Worm (Caenorhabditis elegans) whole organism, young adult: ENCODE data around the gene cest-4.

Experiments
- B0019.2 ChIP-seq: fragments of 200-800 bp; sonication (Bioruptor generic); conservative IDR thresholded peaks from 2 replicates; pipeline ENCODE4 v1.3.6; 2022; ENCODE audit warnings: missing genetic modification reagents, missing genetic modification characterization, missing compliant biosample characterization
- C06A6.2 ChIP-seq: fragments of 200-800 bp; sonication (Bioruptor generic); conservative IDR thresholded peaks from 2 replicates; pipeline ENCODE4 v1.3.6; 2022; ENCODE audit warnings: missing genetic modification characterization, missing compliant biosample characterization
- C17E4.6 ChIP-seq: fragments of 200-800 bp; sonication (Bioruptor generic); IDR thresholded peaks from 2 replicates; pipeline ENCODE4 v1.3.6; 2022; ENCODE audit warnings: missing genetic modification reagents, missing genetic modification characterization, missing compliant biosample characterization
- F23B12.7 ChIP-seq: sonication (generic microtip); optimal IDR thresholded peaks from 2 replicates; lab custom pipeline; 2017; ENCODE audit warnings: missing genetic modification characterization, mild to moderate bottlenecking, missing compliant biosample characterization, antibody characterized with exemption, moderate library complexity; ENCODE audit not compliant: insufficient read depth
- F37B4.10 ChIP-seq: fragments of 200-800 bp; sonication (Bioruptor generic); IDR thresholded peaks from 2 replicates; pipeline ENCODE4 v1.3.6; 2022; ENCODE audit warnings: missing genetic modification characterization, missing compliant biosample characterization
- F49E8.2 ChIP-seq: sonication (generic microtip); optimal IDR thresholded peaks from 3 replicates; lab custom pipeline; 2017; ENCODE audit warnings: missing genetic modification characterization, mild to moderate bottlenecking, missing compliant biosample characterization, antibody characterized with exemption, moderate library complexity; ENCODE audit not compliant: insufficient read depth
- F55B11.4 ChIP-seq: sonication (generic microtip); optimal IDR thresholded peaks from 2 replicates; lab custom pipeline; 2016; ENCODE audit warnings: missing compliant biosample characterization, missing genetic modification characterization, borderline replicate concordance; ENCODE audit not compliant: insufficient read depth
- K11D2.4 ChIP-seq: fragments of 200-800 bp; sonication (Bioruptor generic); IDR thresholded peaks from 2 replicates; pipeline ENCODE4 v1.3.6; 2022; ENCODE audit warnings: missing genetic modification reagents, missing genetic modification characterization, missing compliant biosample characterization
- Y53F4B.3 ChIP-seq: fragments of 200-800 bp; sonication (Bioruptor generic); IDR thresholded peaks from 2 replicates; pipeline ENCODE4 v1.3.6; 2022; ENCODE audit warnings: missing genetic modification reagents, missing genetic modification characterization, missing compliant biosample characterization
- Y53G8AR.9 ChIP-seq: fragments of 200-800 bp; sonication (Bioruptor generic); conservative IDR thresholded peaks from 2 replicates; pipeline ENCODE4 v1.3.6; 2022; ENCODE audit warnings: missing genetic modification reagents, missing genetic modification characterization, missing compliant biosample characterization
- Y56A3A.18 ChIP-seq: fragments of 200-800 bp; sonication (Bioruptor generic); IDR thresholded peaks from 2 replicates; pipeline ENCODE4 v1.3.6; 2022; ENCODE audit warnings: missing genetic modification reagents, missing genetic modification characterization, missing compliant biosample characterization
- aptf-2 ChIP-seq: fragments of 200-800 bp; sonication (Bioruptor generic); conservative IDR thresholded peaks from 2 replicates; pipeline ENCODE4 v1.3.6; 2022; ENCODE audit warnings: missing genetic modification reagents, missing genetic modification characterization, missing compliant biosample characterization
- bed-1 ChIP-seq: fragments of 200-800 bp; sonication (Bioruptor generic); IDR thresholded peaks from 2 replicates; pipeline ENCODE4 v1.3.6; 2022; ENCODE audit warnings: missing genetic modification reagents, missing genetic modification characterization, missing compliant biosample characterization
- ceh-27 ChIP-seq: fragments of 200-800 bp; sonication (Bioruptor generic); optimal IDR thresholded peaks from 2 replicates; lab custom pipeline; 2018; ENCODE audit warnings: mild to moderate bottlenecking, missing genetic modification characterization, moderate library complexity, missing compliant biosample characterization
- ceh-58 ChIP-seq: fragments of 200-800 bp; sonication (Bioruptor generic); IDR thresholded peaks from 2 replicates; pipeline ENCODE4 v1.3.6; 2022; ENCODE audit warnings: missing genetic modification characterization, missing compliant biosample characterization
- chd-7 ChIP-seq: sonication (generic microtip); optimal IDR thresholded peaks from 2 replicates; lab custom pipeline; 2016; ENCODE audit warnings: mild to moderate bottlenecking, missing genetic modification characterization, moderate library complexity, missing compliant biosample characterization
- egl-44 ChIP-seq: fragments of 200-800 bp; sonication (Bioruptor generic); IDR thresholded peaks from 2 replicates; pipeline ENCODE4 v1.3.6; 2022; ENCODE audit warnings: missing genetic modification reagents, missing genetic modification characterization, missing compliant biosample characterization
- egrh-3 ChIP-seq: fragments of 200-800 bp; sonication (Bioruptor generic); IDR thresholded peaks from 2 replicates; pipeline ENCODE4 v1.3.6; 2022; ENCODE audit warnings: missing genetic modification reagents, missing genetic modification characterization, missing compliant biosample characterization
- ekl-4 ChIP-seq: fragments of 200-800 bp; sonication (Bioruptor generic); IDR thresholded peaks from 2 replicates; pipeline ENCODE4 v1.3.6; 2022; ENCODE audit warnings: missing genetic modification reagents, missing genetic modification characterization, missing compliant biosample characterization
- ets-4 ChIP-seq: fragments of 200-800 bp; sonication (Bioruptor generic); optimal IDR thresholded peaks from 2 replicates; lab custom pipeline; 2018; ENCODE audit warnings: mild to moderate bottlenecking, missing genetic modification characterization, missing compliant biosample characterization
- him-1 ChIP-seq: sonication (generic microtip); optimal IDR thresholded peaks from 2 replicates; lab custom pipeline; 2016; ENCODE audit warnings: missing genotype, missing genetic modification reagents, missing genetic modification characterization, missing compliant biosample characterization
- hlh-12 ChIP-seq: sonication (generic microtip); optimal IDR thresholded peaks from 2 replicates; lab custom pipeline; 2016; ENCODE audit warnings: missing genetic modification characterization, missing compliant biosample characterization
- hsf-1 ChIP-seq: fragments of 200-800 bp; sonication (Bioruptor generic); IDR thresholded peaks from 2 replicates; pipeline ENCODE4 v1.3.6; 2022; ENCODE audit warnings: missing genetic modification reagents, missing genetic modification characterization, missing compliant biosample characterization
- lir-1 ChIP-seq: fragments of 200-800 bp; sonication (Bioruptor generic); conservative IDR thresholded peaks from 2 replicates; pipeline ENCODE4 v1.3.6; 2022; ENCODE audit warnings: missing genetic modification reagents, missing genetic modification characterization, missing compliant biosample characterization
- repo-1 ChIP-seq: sonication (generic microtip); optimal IDR thresholded peaks from 2 replicates; lab custom pipeline; 2017; ENCODE audit warnings: mild to moderate bottlenecking, missing genetic modification characterization, missing compliant biosample characterization
- snpc-1.1 ChIP-seq: sonication (generic microtip); optimal IDR thresholded peaks from 2 replicates; lab custom pipeline; 2017; ENCODE audit warnings: missing genetic modification characterization, mild to moderate bottlenecking, missing compliant biosample characterization, antibody characterized with exemption, moderate library complexity, missing genotype, missing genetic modification reagents; ENCODE audit not compliant: insufficient read depth
- snpc-1.3 ChIP-seq: sonication (generic microtip); optimal IDR thresholded peaks from 2 replicates; lab custom pipeline; 2017; ENCODE audit warnings: missing genetic modification characterization, mild to moderate bottlenecking, missing compliant biosample characterization, antibody characterized with exemption, moderate library complexity, missing genotype, missing genetic modification reagents; ENCODE audit not compliant: insufficient read depth
- snpc-3.4 ChIP-seq: sonication (generic microtip); optimal IDR thresholded peaks from 2 replicates; lab custom pipeline; 2017; ENCODE audit warnings: missing genetic modification characterization, mild to moderate bottlenecking, missing compliant biosample characterization, antibody characterized with exemption, moderate library complexity, missing genotype, missing genetic modification reagents
- snpc-4 ChIP-seq, 5 experiments: fragments of 150-350 bp in 1 of 5; sonication (generic microtip) in 4 of 5; optimal IDR thresholded peaks; 2 replicates each; lab custom pipeline; 2014 to 2018; ENCODE audit warnings: missing genetic modification characterization in 5 of 5, missing biosample characterization in 3 of 5, antibody characterized with exemption in 2 of 5, mild to moderate bottlenecking in 2 of 5, missing compliant biosample characterization in 2 of 5, missing genotype in 2 of 5, moderate library complexity in 2 of 5, missing genetic modification reagents in 1 of 5
- somi-1 ChIP-seq: fragments of 200-800 bp; sonication (Bioruptor generic); optimal IDR thresholded peaks from 2 replicates; lab custom pipeline; 2018; ENCODE audit warnings: mild to moderate bottlenecking, missing genetic modification characterization, missing compliant biosample characterization
- sptf-2 ChIP-seq: fragments of 200-800 bp; sonication (Bioruptor generic); optimal IDR thresholded peaks from 2 replicates; lab custom pipeline; 2018; ENCODE audit warnings: mild to moderate bottlenecking, missing genetic modification characterization, missing compliant biosample characterization
- unc-62 ChIP-seq: fragments of 150-350 bp; optimal IDR thresholded peaks from 2 replicates; lab custom pipeline; 2014; ENCODE audit warnings: missing biosample characterization, missing genetic modification reagents, missing genetic modification characterization
- ztf-26 ChIP-seq: sonication (generic microtip); optimal IDR thresholded peaks from 2 replicates; lab custom pipeline; 2017; ENCODE audit warnings: missing genetic modification characterization, missing compliant biosample characterization

cest-4 gene

DNA sequence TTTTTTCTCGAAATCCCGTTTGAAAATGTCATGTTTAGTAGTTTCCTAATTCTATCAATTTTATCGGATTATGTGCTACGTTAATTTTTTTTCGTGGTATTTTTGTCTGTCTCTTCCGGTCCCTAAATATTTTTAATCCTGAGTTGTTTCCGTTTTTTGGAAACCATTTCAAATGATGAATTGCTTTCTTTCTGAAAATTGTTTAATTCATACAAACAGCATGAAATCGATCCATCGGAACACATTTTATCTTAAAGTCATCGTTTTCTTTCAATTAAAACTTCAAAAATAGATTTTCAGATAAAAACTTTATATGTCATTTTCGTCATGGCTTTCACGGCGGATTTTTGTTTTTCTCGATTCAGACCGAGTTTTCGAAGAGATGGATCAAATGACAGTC lies 39.7 kb downstream of the cest-4 start, which contains the start of gene spd-3:
TSS of gene spd-3 (plus strand) at position 301 of the 400 bp plus-strand sequence.
- TF ChIP-seq F49E8.2 (tag; lab: Kevin White, UChicago): no peak
- TF ChIP-seq unc-62: no peak
- TF ChIP-seq hlh-12 (tag; lab: Kevin White, UChicago): no peak
- TF ChIP-seq K11D2.4 (GFP tag; lab: Robert Waterston, UW): no peak
- TF ChIP-seq F37B4.10 (GFP tag; lab: Robert Waterston, UW): no peak
- TF ChIP-seq snpc-3.4 (tag; lab: Kevin White, UChicago): peak; percentile 12
- no peak for TF ChIP-seq somi-1 (GFP tag; lab: Kevin White, UChicago)
- no peak for TF ChIP-seq snpc-4 (GFP tag; optimal IDR thresholded peaks at IDR 0.05; lab: Kevin White, UChicago)
- TF ChIP-seq snpc-4 (tag; optimal IDR thresholded peaks at IDR 0.05; lab: Kevin White, UChicago): peak in 1 of 4 experiments; percentile 40

DNA sequence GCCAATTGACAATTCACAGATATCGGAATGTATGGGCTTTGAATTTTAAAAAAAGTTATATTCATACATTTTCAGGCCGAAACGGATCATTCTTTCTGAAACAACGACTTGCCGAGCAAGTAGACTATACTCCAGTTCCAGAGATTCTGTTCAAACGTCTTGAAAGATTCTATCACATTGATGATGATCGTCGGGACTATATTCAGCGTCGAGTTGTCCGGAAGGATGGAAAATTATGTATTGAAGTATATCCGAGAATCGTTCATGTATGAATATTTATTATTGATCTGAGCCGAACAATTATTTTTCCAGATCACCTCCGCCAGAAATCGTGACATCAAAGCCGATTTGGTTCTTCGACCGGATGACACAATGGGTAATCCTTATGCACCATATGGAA lies 44.5 kb downstream of the cest-4 start:
- TF ChIP-seq ztf-26 (tag; lab: Kevin White, UChicago) (no peak), F23B12.7 (tag; lab: Kevin White, UChicago) (no peak), chd-7 (no peak), sptf-2 (GFP tag; lab: Kevin White, UChicago) (no peak), F55B11.4 (tag; lab: Kevin White, UChicago) (no peak), bed-1 (GFP tag; lab: Robert Waterston, UW) (no peak), C06A6.2 (GFP tag; lab: Robert Waterston, UW) (no peak), B0019.2 (GFP tag; lab: Robert Waterston, UW) (no peak), snpc-1.3 (tag; lab: Kevin White, UChicago) (no peak), hsf-1 (GFP tag; lab: Robert Waterston, UW) (no peak), F49E8.2 (tag; lab: Kevin White, UChicago) (no peak), snpc-1.1 (no peak), Y53G8AR.9 (no peak), repo-1 (no peak), aptf-2 (no peak), C17E4.6 (GFP tag; lab: Robert Waterston, UW) (no peak)
- TF ChIP-seq, all 124 proteins: peak for 0

DNA sequence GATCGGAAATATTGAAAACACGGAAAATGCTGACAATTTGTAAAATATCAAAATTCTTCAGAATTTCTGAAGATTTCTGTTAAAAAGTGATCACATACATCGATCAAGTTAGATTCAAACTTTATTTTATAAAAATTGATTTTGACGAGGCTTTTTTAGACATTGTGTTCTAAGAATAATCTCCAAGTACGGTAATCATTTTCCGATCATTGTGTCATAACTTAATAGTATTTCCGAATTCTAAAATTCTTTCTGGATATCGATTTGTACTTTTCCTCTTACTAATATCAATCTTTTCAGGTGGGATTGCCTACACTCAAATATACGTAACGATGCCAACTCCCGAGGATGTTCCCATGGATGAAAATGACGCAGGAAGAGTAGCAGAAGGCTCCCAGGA lies 45.1 kb downstream of the cest-4 start, which contains the start of gene usp-4:
TSS of gene usp-4 (plus strand) at position 301 of the 400 bp plus-strand sequence.
- TF ChIP-seq him-1 (tag; lab: Kevin White, UChicago): no peak
- TF ChIP-seq ceh-27 (GFP tag; lab: Kevin White, UChicago): no peak
- no peak for TF ChIP-seq Y56A3A.18 (GFP tag; lab: Robert Waterston, UW)
- TF ChIP-seq egl-44 (GFP tag; lab: Robert Waterston, UW): no peak
- TF ChIP-seq ets-4: no peak
- no peak for TF ChIP-seq egrh-3 (GFP tag; lab: Robert Waterston, UW)
- TF ChIP-seq lir-1 (GFP tag; lab: Robert Waterston, UW): no peak
- no peak for TF ChIP-seq ekl-4
- TF ChIP-seq F55B11.4 (tag; lab: Kevin White, UChicago): no peak
- no peak for TF ChIP-seq Y53F4B.3 (GFP tag; lab: Robert Waterston, UW)
- TF ChIP-seq ceh-58 (GFP tag; lab: Robert Waterston, UW): no peak
